Fruit fly (Drosophila melanogaster) whole organism, wandering third instar larva: Measurements from ENCODE around the gene Gbeta5.

Experiments used
- Abd-B ChIP-seq: fragments of >200 bp; optimal IDR thresholded peaks from 2 replicates; lab custom pipeline; 2017; ENCODE audit warnings: missing biosample characterization, missing genetic modification characterization
- Dif ChIP-seq: fragments of 200-275, 200-300 bp; sonication (Bioruptor generic); optimal IDR thresholded peaks from 2 replicates; lab custom pipeline; 2018; ENCODE audit warnings: missing biosample characterization, missing genetic modification characterization; ENCODE audit not compliant: partially characterized antibody
- Mio ChIP-seq: sonication (Bioruptor generic); optimal IDR thresholded peaks from 2 replicates; lab custom pipeline; 2016; ENCODE audit warnings: missing biosample characterization, missing genetic modification characterization
- OdsH ChIP-seq: fragments of 200-800 bp; sonication (Bioruptor generic); optimal IDR thresholded peaks from 2 replicates; lab custom pipeline; 2016; ENCODE audit warnings: missing biosample characterization, mild to moderate bottlenecking, missing genetic modification characterization
- br ChIP-seq: fragments of 200-800 bp; sonication (Bioruptor generic); optimal IDR thresholded peaks from 2 replicates; lab custom pipeline; 2016; ENCODE audit warnings: missing biosample characterization, missing genetic modification characterization
- dl ChIP-seq, 2 experiments: fragments of 175-275, 200-275 bp in 1 of 2; fragments of 200-275 bp in 1 of 2; sonication (Bioruptor generic); optimal IDR thresholded peaks; lab custom pipeline; 2018; ENCODE audit warnings: mild to moderate bottlenecking in 2 of 2, missing biosample characterization in 2 of 2, missing genetic modification characterization in 2 of 2, moderate library complexity in 2 of 2; ENCODE audit not compliant: partially characterized antibody in 2 of 2, insufficient read depth in 1 of 2
- ey ChIP-seq: fragments of 200-800 bp; sonication (Bioruptor generic); optimal IDR thresholded peaks from 2 replicates; lab custom pipeline; 2016; ENCODE audit warnings: missing biosample characterization, missing genetic modification characterization
- foxo ChIP-seq, 2 experiments: fragments of 200-800 bp; sonication (Bioruptor generic); optimal IDR thresholded peaks; 2 replicates in 1 of 2; 3 replicates in 1 of 2; lab custom pipeline; 2016 to 2017; ENCODE audit warnings: missing biosample characterization in 2 of 2, missing genetic modification characterization in 2 of 2
- fru ChIP-seq: fragments of 200-800 bp; sonication (Bioruptor generic); optimal IDR thresholded peaks from 3 replicates; lab custom pipeline; 2016; ENCODE audit warnings: missing biosample characterization, mild to moderate bottlenecking, missing genetic modification characterization
- h ChIP-seq: fragments of 200-800 bp; sonication (Bioruptor generic); optimal IDR thresholded peaks from 3 replicates; lab custom pipeline; 2016; ENCODE audit warnings: missing biosample characterization, mild to moderate bottlenecking, missing genetic modification characterization
- pan ChIP-seq: fragments of >200 bp; optimal IDR thresholded peaks from 2 replicates; lab custom pipeline; 2017

dm6 chrX:8148556-8148955 lies 3.5 kb downstream of the Gbeta5 start, which contains the start of gene CG10959:
- TF ChIP-seq Dif (GFP tag; lab: Kevin White, UChicago) (no peak), dl (GFP tag; optimal IDR thresholded peaks at IDR 0.05; lab: Kevin White, UChicago; ENCODE audit: insufficient read depth in 1 of 2, partially characterized antibody in 2 of 2) (no peak), pan (lab: Kevin White, UChicago) (no peak), fru (GFP tag; lab: Kevin White, UChicago) (no peak), h (GFP tag; lab: Kevin White, UChicago) (no peak), foxo (GFP tag; optimal IDR thresholded peaks at IDR 0.05; lab: Kevin White, UChicago) (no peak), ey (no peak), br (GFP tag; lab: Kevin White, UChicago) (no peak), Mio (GFP tag; lab: Kevin White, UChicago) (no peak), Abd-B (GFP tag; lab: Kevin White, UChicago) (no peak), OdsH (GFP tag; lab: Kevin White, UChicago) (no peak)
